Fruit fly (Drosophila melanogaster): ENCODE data around the gene CG18231.

CG18231 gene

DNA sequence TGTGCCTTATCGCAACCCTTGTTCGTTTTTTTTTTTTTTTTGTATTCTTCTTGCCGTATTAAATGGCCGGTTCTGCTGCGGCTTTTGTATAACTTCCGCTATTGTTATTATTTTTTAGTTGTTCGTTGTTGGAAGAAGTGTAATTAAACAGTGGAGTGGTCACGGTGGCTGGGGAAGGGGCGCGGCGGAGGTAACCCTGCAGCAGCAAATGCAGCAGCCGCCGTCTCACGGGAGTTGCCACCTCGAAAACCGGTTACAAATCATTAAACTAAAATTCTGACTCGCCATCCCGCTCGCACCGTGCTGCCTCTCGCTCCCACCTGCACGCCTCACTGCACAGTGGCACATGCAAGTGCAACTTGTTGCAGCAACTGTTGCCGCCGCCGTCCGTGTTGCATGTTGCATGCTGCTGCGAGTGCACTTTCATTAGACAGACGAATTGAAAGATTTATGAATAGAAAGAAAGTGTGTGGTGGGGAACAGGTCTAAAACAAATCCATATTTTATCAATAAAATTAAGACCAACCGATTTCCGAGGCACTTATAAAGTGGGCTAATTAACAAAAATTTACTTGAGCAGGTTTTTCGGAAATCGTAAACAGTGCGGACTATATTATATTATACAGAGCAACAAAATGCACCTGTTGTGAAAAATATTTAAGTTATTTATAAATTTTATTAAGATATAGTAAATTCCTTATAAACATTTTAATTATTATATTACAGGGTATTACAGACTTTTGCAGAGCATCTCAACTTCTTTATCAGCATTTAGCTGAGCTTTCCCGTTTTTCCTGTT lies 20.6 kb downstream of the CG18231 start (continued):
- TF ChIP-seq CG1602 (GFP tag; optimal IDR thresholded peaks at IDR 0.05) (no peak), CG34376 (GFP tag; optimal IDR thresholded peaks at IDR 0.05) (no peak), CG11085 (GFP tag; IDR thresholded peaks at IDR 0.05) (no peak), CG12155 (GFP tag; optimal IDR thresholded peaks at IDR 0.05) (no peak), CG18599 (GFP tag; optimal IDR thresholded peaks at IDR 0.05) (no peak), z (GFP tag; IDR thresholded peaks at IDR 0.05) (no peak), CG9215 (GFP tag; IDR thresholded peaks at IDR 0.05) (no peak), ttk (GFP tag; IDR thresholded peaks at IDR 0.05) (0 out of 2 replicates have a peak, but pooled peaks have one; percentile 31), CG13775 (GFP tag; optimal IDR thresholded peaks at IDR 0.05) (no peak), jing (GFP tag; optimal IDR thresholded peaks at IDR 0.05) (no peak), CG12744 (GFP tag; optimal IDR thresholded peaks at IDR 0.05) (no peak), her (GFP tag; optimal IDR thresholded peaks at IDR 0.05) (no peak), CG3065 (GFP tag; optimal IDR thresholded peaks at IDR 0.05) (no peak), Lim3 (GFP tag; IDR thresholded peaks at IDR 0.05) (no peak), inv (GFP tag; IDR thresholded peaks at IDR 0.05; ENCODE audit: partially characterized antibody) (no peak), CG14014 (GFP tag; IDR thresholded peaks at IDR 0.05) (no peak), CG3281 (GFP tag; optimal IDR thresholded peaks at IDR 0.05) (no peak), Dp (GFP tag; optimal IDR thresholded peaks at IDR 0.05) (no peak), vvl (GFP tag; IDR thresholded peaks at IDR 0.05) (no peak), CG34224 (GFP tag; IDR thresholded peaks at IDR 0.05; ENCODE audit: partially characterized antibody) (no peak), CG2120 (GFP tag; optimal IDR thresholded peaks at IDR 0.05) (no peak), CG8290 (GFP tag; optimal IDR thresholded peaks at IDR 0.05) (no peak), CG8290 (tag; optimal IDR thresholded peaks at IDR 0.05) (no peak), al (GFP tag; IDR thresholded peaks at IDR 0.05) (no peak), CG7963 (GFP tag; IDR thresholded peaks at IDR 0.05; ENCODE audit: partially characterized antibody) (no peak), sim (GFP tag; IDR thresholded peaks at IDR 0.05) (no peak), Abd-B (GFP tag; optimal IDR thresholded peaks at IDR 0.05) (no peak), CG13424 (tag; optimal IDR thresholded peaks at IDR 0.05) (no peak), Med (GFP tag) (no peak), Bdp1 (GFP tag; optimal IDR thresholded peaks at IDR 0.05) (no peak), fd64A (GFP tag; optimal IDR thresholded peaks at IDR 0.05) (no peak), odd (GFP tag; optimal IDR thresholded peaks at IDR 0.05) (no peak), CoRest (tag; optimal IDR thresholded peaks at IDR 0.05) (no peak), CG15479 (GFP tag; optimal IDR thresholded peaks at IDR 0.05) (peak; percentile 50), fd102C (GFP tag; optimal IDR thresholded peaks at IDR 0.05) (no peak), kni (GFP tag; optimal IDR thresholded peaks at IDR 0.05) (peak; percentile 50), pan (optimal IDR thresholded peaks at IDR 0.05) (no peak), pan (GFP tag; optimal IDR thresholded peaks at IDR 0.05 in 1 of 2, IDR thresholded peaks at IDR 0.05 in 1 of 2) (no peak), tup (GFP tag; optimal IDR thresholded peaks at IDR 0.05) (no peak), bbx (GFP tag; IDR thresholded peaks at IDR 0.05; ENCODE audit: partially characterized antibody) (no peak), E2f1 (GFP tag; IDR thresholded peaks at IDR 0.05) (no peak), Opbp (GFP tag; IDR thresholded peaks at IDR 0.05; ENCODE audit: partially characterized antibody) (0 out of 3 replicates have a peak, but pooled peaks have one; percentile 7), CG4282 (GFP tag; optimal IDR thresholded peaks at IDR 0.05) (no peak), da (GFP tag; optimal IDR thresholded peaks at IDR 0.05) (no peak), az2 (GFP tag; optimal IDR thresholded peaks at IDR 0.05) (no peak), Jarid2 (GFP tag; optimal IDR thresholded peaks at IDR 0.05) (no peak), CG3838 (GFP tag; optimal IDR thresholded peaks at IDR 0.05) (no peak), sqz (GFP tag; optimal IDR thresholded peaks at IDR 0.05) (peak; percentile 64), hkb (optimal IDR thresholded peaks at IDR 0.05) (no peak), hkb (GFP tag; IDR thresholded peaks at IDR 0.05) (peak; percentile 19; the same call in 1 of the 2 replicates), NC2α (GFP tag; optimal IDR thresholded peaks at IDR 0.05) (no peak)
